Worm (Caenorhabditis elegans) whole organism, young adult: ENCODE data around the gene mlcd-1.

Source experiments
- B0261.1 ChIP-seq: sonication (generic microtip); optimal IDR thresholded peaks from 2 replicates; lab custom pipeline; 2016; ENCODE audit warnings: mild to moderate bottlenecking, missing genetic modification characterization, moderate library complexity, missing compliant biosample characterization
- B0336.3 ChIP-seq: fragments of 200-800 bp; sonication (Bioruptor generic); IDR thresholded peaks from 2 replicates; pipeline ENCODE4 v1.3.6; 2022; ENCODE audit warnings: missing genetic modification characterization, missing compliant biosample characterization
- C17E4.6 ChIP-seq: fragments of 200-800 bp; sonication (Bioruptor generic); IDR thresholded peaks from 2 replicates; pipeline ENCODE4 v1.3.6; 2022; ENCODE audit warnings: missing genetic modification reagents, missing genetic modification characterization, missing compliant biosample characterization
- F33H1.4 ChIP-seq: fragments of 200-800 bp; sonication (Bioruptor generic); IDR thresholded peaks from 2 replicates; pipeline ENCODE4 v1.3.6; 2022; ENCODE audit warnings: missing genetic modification reagents, missing genetic modification characterization, missing compliant biosample characterization
- F49E8.2 ChIP-seq: sonication (generic microtip); optimal IDR thresholded peaks from 3 replicates; lab custom pipeline; 2017; ENCODE audit warnings: missing genetic modification characterization, mild to moderate bottlenecking, missing compliant biosample characterization, antibody characterized with exemption, moderate library complexity; ENCODE audit not compliant: insufficient read depth
- F52B5.7 ChIP-seq: sonication (generic microtip); optimal IDR thresholded peaks from 2 replicates; lab custom pipeline; 2016; ENCODE audit warnings: mild to moderate bottlenecking, missing genetic modification characterization, missing compliant biosample characterization
- T07F8.4 ChIP-seq: sonication (generic microtip); optimal IDR thresholded peaks from 2 replicates; lab custom pipeline; 2016; ENCODE audit warnings: mild to moderate bottlenecking, missing genetic modification characterization, moderate library complexity, missing compliant biosample characterization
- Y56A3A.18 ChIP-seq: fragments of 200-800 bp; sonication (Bioruptor generic); IDR thresholded peaks from 2 replicates; pipeline ENCODE4 v1.3.6; 2022; ENCODE audit warnings: missing genetic modification reagents, missing genetic modification characterization, missing compliant biosample characterization
- Y67H2A.10 ChIP-seq: fragments of 200-800 bp; sonication (Bioruptor generic); conservative IDR thresholded peaks from 2 replicates; pipeline ENCODE4 v1.3.6; 2022; ENCODE audit warnings: missing genetic modification reagents, missing genetic modification characterization, missing compliant biosample characterization
- Y79H2A.3 ChIP-seq: fragments of 200-800 bp; sonication (Bioruptor generic); conservative IDR thresholded peaks from 2 replicates; pipeline ENCODE4 v1.3.6; 2022; ENCODE audit warnings: missing genetic modification reagents, missing genetic modification characterization, missing compliant biosample characterization
- Y95B8A.8 ChIP-seq: fragments of 200-800 bp; sonication (Bioruptor generic); IDR thresholded peaks from 2 replicates; pipeline ENCODE4 v1.3.6; 2022; ENCODE audit warnings: missing genetic modification reagents, missing genetic modification characterization, missing compliant biosample characterization
- ZK185.1 ChIP-seq: sonication (generic microtip); optimal IDR thresholded peaks from 2 replicates; lab custom pipeline; 2016; ENCODE audit warnings: mild to moderate bottlenecking, missing genetic modification characterization, missing compliant biosample characterization; ENCODE audit not compliant: poor library complexity, severe bottlenecking
- atf-7 ChIP-seq: sonication (generic microtip); optimal IDR thresholded peaks from 2 replicates; lab custom pipeline; 2017; ENCODE audit warnings: mild to moderate bottlenecking, missing genetic modification characterization, missing compliant biosample characterization
- attf-6 ChIP-seq: fragments of 200-800 bp; sonication (Bioruptor generic); IDR thresholded peaks from 2 replicates; pipeline ENCODE4 v1.3.6; 2022; ENCODE audit warnings: missing genetic modification reagents, missing genetic modification characterization, missing compliant biosample characterization
- bed-2 ChIP-seq: fragments of 200-800 bp; sonication (Bioruptor generic); IDR thresholded peaks from 2 replicates; pipeline ENCODE4 v1.3.6; 2022; ENCODE audit warnings: missing genetic modification reagents, missing genetic modification characterization, missing compliant biosample characterization
- chd-7 ChIP-seq: sonication (generic microtip); optimal IDR thresholded peaks from 2 replicates; lab custom pipeline; 2016; ENCODE audit warnings: mild to moderate bottlenecking, missing genetic modification characterization, moderate library complexity, missing compliant biosample characterization
- die-1 ChIP-seq: sonication (generic microtip); optimal IDR thresholded peaks from 2 replicates; lab custom pipeline; 2016; ENCODE audit warnings: missing genotype, mild to moderate bottlenecking, missing genetic modification characterization, missing compliant biosample characterization
- dpff-1 ChIP-seq: sonication (generic microtip); optimal IDR thresholded peaks from 2 replicates; lab custom pipeline; 2017; ENCODE audit warnings: mild to moderate bottlenecking, missing genetic modification characterization, missing compliant biosample characterization
- egl-44 ChIP-seq: fragments of 200-800 bp; sonication (Bioruptor generic); IDR thresholded peaks from 2 replicates; pipeline ENCODE4 v1.3.6; 2022; ENCODE audit warnings: missing genetic modification reagents, missing genetic modification characterization, missing compliant biosample characterization
- fkh-3 ChIP-seq: sonication (generic microtip); optimal IDR thresholded peaks from 2 replicates; lab custom pipeline; 2016; ENCODE audit warnings: mild to moderate bottlenecking, missing genetic modification characterization, missing compliant biosample characterization
- hlh-26 ChIP-seq: fragments of 200-800 bp; sonication (Bioruptor generic); conservative IDR thresholded peaks from 2 replicates; pipeline ENCODE4 v1.3.6; 2022; ENCODE audit warnings: missing genetic modification reagents, missing genetic modification characterization, missing compliant biosample characterization
- lin-26 ChIP-seq: fragments of 200-800 bp; sonication (Bioruptor generic); IDR thresholded peaks from 2 replicates; pipeline ENCODE4 v1.3.6; 2022; ENCODE audit warnings: missing genetic modification reagents, missing genetic modification characterization, missing compliant biosample characterization
- lin-35 ChIP-seq, 3 experiments: fragments of 150-350 bp in 2 of 3; sonication (generic microtip) in 1 of 3; optimal IDR thresholded peaks; 2 replicates each; lab custom pipeline; 2014 to 2018; ENCODE audit warnings: missing biosample characterization in 3 of 3, missing genetic modification characterization in 3 of 3, missing genetic modification reagents in 3 of 3
- lin-40 ChIP-seq: sonication (generic microtip); optimal IDR thresholded peaks from 2 replicates; lab custom pipeline; 2016; ENCODE audit warnings: missing genetic modification characterization, mild to moderate bottlenecking, missing compliant biosample characterization, missing genotype, missing genetic modification reagents
- madf-10 ChIP-seq: sonication (generic microtip); optimal IDR thresholded peaks from 2 replicates; lab custom pipeline; 2016; ENCODE audit warnings: mild to moderate bottlenecking, missing genetic modification characterization, missing compliant biosample characterization
- madf-3 ChIP-seq: fragments of 200-800 bp; sonication (Bioruptor generic); IDR thresholded peaks from 2 replicates; pipeline ENCODE4 v1.3.6; 2022; ENCODE audit warnings: missing genetic modification reagents, missing genetic modification characterization, missing compliant biosample characterization
- madf-6 ChIP-seq: fragments of 200-800 bp; sonication (Bioruptor generic); IDR thresholded peaks from 2 replicates; pipeline ENCODE4 v1.3.6; 2022; ENCODE audit warnings: missing genetic modification reagents, missing genetic modification characterization, missing compliant biosample characterization
- madf-8 ChIP-seq: fragments of 200-800 bp; sonication (Bioruptor generic); conservative IDR thresholded peaks from 2 replicates; pipeline ENCODE4 v1.3.6; 2022; ENCODE audit warnings: missing genetic modification reagents, missing genetic modification characterization, missing compliant biosample characterization
- nhr-90 ChIP-seq: sonication (generic microtip); optimal IDR thresholded peaks from 2 replicates; lab custom pipeline; 2016; ENCODE audit warnings: missing genotype, mild to moderate bottlenecking, missing genetic modification characterization, missing compliant biosample characterization
- rcor-1 ChIP-seq: fragments of 200-800 bp; sonication (Bioruptor generic); IDR thresholded peaks from 2 replicates; pipeline ENCODE4 v1.3.6; 2022; ENCODE audit warnings: missing genetic modification reagents, missing genetic modification characterization, missing compliant biosample characterization
- sea-2 ChIP-seq: fragments of 200-800 bp; sonication (Bioruptor generic); IDR thresholded peaks from 2 replicates; pipeline ENCODE4 v1.3.6; 2022; ENCODE audit warnings: missing genetic modification characterization, missing compliant biosample characterization
- somi-1 ChIP-seq: fragments of 200-800 bp; sonication (Bioruptor generic); optimal IDR thresholded peaks from 2 replicates; lab custom pipeline; 2018; ENCODE audit warnings: mild to moderate bottlenecking, missing genetic modification characterization, missing compliant biosample characterization
- tbp1 ChIP-seq: fragments of 200-800 bp; sonication (Bioruptor generic); optimal IDR thresholded peaks from 2 replicates; lab custom pipeline; 2018; ENCODE audit warnings: mild to moderate bottlenecking, missing genetic modification characterization, missing compliant biosample characterization
- ztf-6 ChIP-seq: fragments of 200-800 bp; sonication (Bioruptor generic); IDR thresholded peaks from 2 replicates; pipeline ENCODE4 v1.3.6; 2022; ENCODE audit warnings: missing genetic modification reagents, missing genetic modification characterization, missing compliant biosample characterization

The mlcd-1 gene

DNA sequence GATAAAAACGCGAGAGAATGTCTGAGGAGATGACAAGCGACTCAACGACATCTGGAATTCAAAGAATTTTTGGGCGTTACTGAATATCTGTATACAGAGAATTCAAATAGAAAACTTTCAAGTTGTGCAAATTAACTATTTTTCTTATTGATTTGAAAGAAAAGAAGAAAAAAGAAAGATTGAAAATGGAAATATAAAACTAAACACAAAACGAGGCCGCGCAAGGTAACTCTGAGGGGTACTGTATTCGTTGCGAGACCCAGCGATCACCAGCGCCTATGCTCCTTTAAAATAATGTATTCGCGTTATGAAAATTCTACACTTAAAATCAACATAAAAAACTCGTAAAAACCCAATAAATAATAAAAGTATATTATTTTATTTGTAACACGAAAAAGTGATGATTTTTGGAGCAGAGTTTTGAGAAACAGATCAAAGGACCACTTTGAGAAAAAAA is 27.9 kb upstream of the mlcd-1 start, which contains the start of gene asb-1 (continued):
- TF ChIP-seq somi-1 (no peak), Y79H2A.3 (no peak), Y95B8A.8 (no peak), Y67H2A.10 (GFP tag; lab: Robert Waterston, UW) (no peak), bed-2 (no peak), madf-6 (GFP tag; lab: Robert Waterston, UW) (peak; percentile 90), tbp1 (GFP tag; lab: Kevin White, UChicago) (peak; percentile 13), hlh-26 (no peak)

DNA sequence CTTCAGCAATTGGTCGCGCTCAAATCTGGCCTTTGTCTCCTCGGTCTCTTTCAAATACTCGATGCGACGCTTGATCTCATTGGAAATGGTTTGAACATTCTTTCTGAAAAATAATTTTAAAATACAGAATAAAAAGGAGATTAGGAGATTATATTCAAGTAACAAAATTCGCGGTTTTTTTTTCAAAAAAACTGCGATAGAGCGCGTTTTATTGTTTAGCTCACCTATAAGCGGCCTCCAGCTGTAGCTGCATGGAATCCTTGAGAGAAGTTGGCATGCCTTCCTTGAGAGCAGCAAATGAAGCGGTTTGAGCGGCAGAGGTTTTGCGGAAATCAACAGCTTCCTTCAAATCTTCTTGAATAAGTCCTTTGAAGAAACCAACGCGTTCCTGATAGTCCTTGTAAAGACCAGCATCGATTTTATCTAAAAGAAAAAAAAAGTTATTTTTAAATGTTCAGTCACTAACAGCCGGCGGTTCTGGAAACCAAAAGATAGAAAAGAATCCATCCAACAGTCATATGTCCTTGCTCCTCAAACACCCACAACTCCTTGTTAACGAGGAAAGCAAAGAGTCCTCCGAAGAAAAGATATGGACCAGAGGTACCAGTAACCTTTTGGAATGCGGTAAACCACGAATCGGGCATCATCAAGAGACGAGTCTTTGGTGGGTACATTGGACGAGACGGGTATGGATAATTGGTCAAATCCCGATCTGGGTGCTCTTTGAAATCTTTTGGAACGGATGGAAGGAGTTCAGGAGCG is 27.0 kb upstream of the mlcd-1 start:
- TF ChIP-seq F33H1.4 (GFP tag; lab: Robert Waterston, UW) = no peak
- no peak for TF ChIP-seq F52B5.7 (tag; lab: Kevin White, UChicago)
- 0 out of 2 replicates have a peak, but pooled peaks have one; percentile 43 for TF ChIP-seq lin-26 (GFP tag; lab: Robert Waterston, UW)
- no peak for TF ChIP-seq B0336.3
- no peak for TF ChIP-seq ztf-6 (GFP tag; lab: Robert Waterston, UW)
- TF ChIP-seq Y56A3A.18 = no peak
- TF ChIP-seq ZK185.1 (tag; lab: Kevin White, UChicago) = no peak
- TF ChIP-seq sea-2 (GFP tag; lab: Robert Waterston, UW) = no peak

DNA sequence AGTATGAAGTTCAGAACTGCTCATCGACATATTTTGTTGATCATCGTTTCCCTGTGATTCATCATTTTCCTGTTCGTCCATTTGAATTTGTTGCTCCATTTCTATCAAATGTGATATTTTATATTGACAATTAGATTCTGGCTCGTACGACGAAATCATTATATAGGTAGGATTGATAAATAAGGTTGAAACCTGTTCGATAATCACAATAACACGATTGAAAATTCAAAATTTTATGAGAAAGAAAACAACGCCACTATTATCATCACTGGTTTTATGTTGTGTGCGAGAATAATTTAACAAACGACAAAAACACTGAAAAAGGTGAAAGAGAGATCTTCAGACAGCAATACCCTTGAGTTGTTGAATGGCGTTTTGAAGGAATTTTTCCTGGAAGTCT is 26.4 kb upstream of the mlcd-1 start, which contains the start of gene apc-11:
Gene apc-11, minus strand, starts transcription at position 101 of the 400 bp plus-strand sequence.
- TF ChIP-seq dpff-1 (no peak), C17E4.6 (GFP tag; lab: Robert Waterston, UW) (no peak), madf-10 (no peak), T07F8.4 (tag; lab: Kevin White, UChicago) (no peak), die-1 (tag; lab: Kevin White, UChicago) (no peak), F49E8.2 (tag; lab: Kevin White, UChicago) (no peak), madf-8 (no peak), atf-7 (tag; lab: Kevin White, UChicago) (no peak), chd-7 (no peak), fkh-3 (no peak), B0261.1 (tag; lab: Kevin White, UChicago) (no peak), lin-40 (no peak)

DNA sequence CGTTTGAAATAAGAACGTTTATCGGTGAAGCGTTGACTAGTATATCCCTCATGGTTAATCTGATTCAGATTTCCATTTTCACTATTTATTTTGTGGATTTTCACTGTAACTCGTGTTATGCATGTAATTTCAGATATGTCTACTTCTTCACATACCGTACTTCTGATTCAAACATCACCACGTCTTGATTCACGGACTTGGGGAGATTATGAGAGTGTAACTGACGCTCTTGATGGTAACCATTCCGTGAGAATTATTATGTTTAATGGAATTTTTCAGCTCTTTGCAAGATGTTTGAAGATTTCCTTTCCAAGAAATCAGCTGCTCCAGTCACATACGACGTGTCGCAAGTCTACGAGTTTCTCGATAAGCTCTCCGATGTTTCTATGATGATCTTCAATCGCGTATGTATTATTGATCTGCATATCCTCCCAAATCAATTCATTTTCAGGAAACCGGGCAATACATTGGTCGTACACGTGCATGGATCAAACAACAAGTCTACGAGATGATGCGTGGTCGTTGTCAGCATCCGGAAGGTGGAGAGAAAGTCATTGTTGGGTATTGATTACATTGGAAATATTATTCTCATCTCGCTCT is 25.3 kb upstream of the mlcd-1 start, which contains the start of gene erh-2:
Gene erh-2, plus strand, starts transcription at position 134 of the 600 bp plus-strand sequence.
- TF ChIP-seq egl-44 (GFP tag; lab: Robert Waterston, UW) = no peak
- TF ChIP-seq rcor-1 = 0 out of 2 replicates have a peak, but pooled peaks have one; percentile 6
- peak; percentile 35; the same call in 1 of the 2 replicates for TF ChIP-seq madf-6 (GFP tag; lab: Robert Waterston, UW)
- TF ChIP-seq lin-35 (GFP tag; optimal IDR thresholded peaks at IDR 0.05; lab: Kevin White, UChicago) = peak in 1 of 3 experiments; percentile 21
- 0 out of 2 replicates have a peak, but pooled peaks have one; percentile 30 for TF ChIP-seq attf-6 (GFP tag; lab: Robert Waterston, UW)
- peak; percentile 61 for TF ChIP-seq F49E8.2 (tag; lab: Kevin White, UChicago)
- TF ChIP-seq madf-3 = 0 out of 2 replicates have a peak, but pooled peaks have one; percentile 59
- no peak for TF ChIP-seq nhr-90 (tag; lab: Kevin White, UChicago)
